Fruit fly (Drosophila melanogaster) whole organism, embryonic: Measurements from ENCODE around the gene Strip.
A peak's percentile ranks its signal among the peaks of the same experiment; 100 is the strongest.

Experiments used
- Adf1 ChIP-seq: fragments of 200-800 bp; sonication (Bioruptor generic); IDR thresholded peaks from 2 replicates; pipeline ENCODE4 v1.3.6; 2022; ENCODE audit warnings: missing biosample characterization, missing genetic modification characterization
- Bdp1 ChIP-seq: fragments of 200-800 bp; sonication (Bioruptor generic); optimal IDR thresholded peaks from 3 replicates; lab custom pipeline; 2016; ENCODE audit warnings: missing biosample characterization, missing genetic modification characterization
- Bteb2 ChIP-seq: fragments of 200-800 bp; sonication (Bioruptor generic); optimal IDR thresholded peaks from 2 replicates; lab custom pipeline; 2016; ENCODE audit warnings: missing biosample characterization, missing genetic modification characterization
- CG10274 ChIP-seq: fragments of 200-800 bp; sonication (Bioruptor generic); optimal IDR thresholded peaks from 3 replicates; lab custom pipeline; 2017; ENCODE audit warnings: missing biosample characterization, mild to moderate bottlenecking, missing genetic modification characterization
- CG10366 ChIP-seq: fragments of 200-800 bp; sonication (Bioruptor generic); IDR thresholded peaks from 2 replicates; pipeline ENCODE4 v1.3.6; 2022; ENCODE audit warnings: missing biosample characterization, missing genetic modification characterization
- CG12219 ChIP-seq: fragments of 200-800 bp; sonication (Bioruptor generic); optimal IDR thresholded peaks from 3 replicates; lab custom pipeline; 2018; ENCODE audit warnings: missing biosample characterization, mild to moderate bottlenecking, missing genetic modification characterization
- CG12744 ChIP-seq: fragments of 200-800 bp; sonication (Bioruptor generic); optimal IDR thresholded peaks from 2 replicates; lab custom pipeline; 2016; ENCODE audit warnings: missing biosample characterization, missing genetic modification characterization
- CG17361 ChIP-seq: fragments of 200-800 bp; sonication (Bioruptor generic); IDR thresholded peaks from 3 replicates; pipeline ENCODE4 v1.3.6; 2022; ENCODE audit warnings: missing biosample characterization, missing genetic modification characterization
- CG2129 ChIP-seq: fragments of 200-800 bp; sonication (Bioruptor generic); IDR thresholded peaks from 2 replicates; pipeline ENCODE4 v1.3.6; 2022; ENCODE audit warnings: missing biosample characterization, missing genetic modification characterization; ENCODE audit not compliant: partially characterized antibody
- CG31224 ChIP-seq: fragments of 200-800 bp; sonication (Bioruptor generic); IDR thresholded peaks from 2 replicates; pipeline ENCODE4 v1.3.6; 2022; ENCODE audit warnings: missing biosample characterization, missing genetic modification characterization
- CG3281 ChIP-seq: fragments of 200-800 bp; sonication (Bioruptor generic); optimal IDR thresholded peaks from 3 replicates; lab custom pipeline; 2017; ENCODE audit warnings: missing biosample characterization, mild to moderate bottlenecking, missing genetic modification characterization
- CG6689 ChIP-seq: fragments of 200-800 bp; sonication (Bioruptor generic); IDR thresholded peaks from 2 replicates; pipeline ENCODE4 v1.3.6; 2022; ENCODE audit warnings: missing biosample characterization, missing genetic modification characterization
- CG6765 ChIP-seq: fragments of 200-800 bp; sonication (Bioruptor generic); optimal IDR thresholded peaks from 3 replicates; lab custom pipeline; 2017; ENCODE audit warnings: missing biosample characterization, mild to moderate bottlenecking, missing genetic modification characterization
- CG7372 ChIP-seq: fragments of 200-800 bp; sonication (Bioruptor generic); IDR thresholded peaks from 2 replicates; pipeline ENCODE4 v1.3.6; 2022; ENCODE audit warnings: missing biosample characterization, missing genetic modification characterization
- CG8388 ChIP-seq: fragments of 200-800 bp; sonication (Bioruptor generic); optimal IDR thresholded peaks from 2 replicates; lab custom pipeline; 2019; ENCODE audit warnings: missing biosample characterization, mild to moderate bottlenecking, missing genetic modification characterization, moderate library complexity
- CG8765 ChIP-seq: fragments of 200-800 bp; sonication (Bioruptor generic); IDR thresholded peaks from 2 replicates; pipeline ENCODE4 v1.3.6; 2022; ENCODE audit warnings: missing biosample characterization, missing genetic modification characterization
- CG9609 ChIP-seq: fragments of 200-800 bp; sonication (Bioruptor generic); optimal IDR thresholded peaks from 3 replicates; lab custom pipeline; 2016; ENCODE audit warnings: missing biosample characterization, missing genetic modification characterization
- CG9727 ChIP-seq: fragments of 200-800 bp; sonication (Bioruptor generic); optimal IDR thresholded peaks from 3 replicates; lab custom pipeline; 2017; ENCODE audit warnings: missing biosample characterization, mild to moderate bottlenecking, missing genetic modification characterization
- CG9797 ChIP-seq: fragments of 200-800 bp; sonication (Bioruptor generic); optimal IDR thresholded peaks from 3 replicates; lab custom pipeline; 2018; ENCODE audit warnings: missing biosample characterization, mild to moderate bottlenecking, missing genetic modification characterization
- Camta ChIP-seq: fragments of 200-800 bp; sonication (Bioruptor generic); optimal IDR thresholded peaks from 2 replicates; lab custom pipeline; 2016; ENCODE audit warnings: missing biosample characterization, missing genetic modification characterization
- CkIIα-i1 ChIP-seq: fragments of 200-800 bp; sonication (Bioruptor generic); IDR thresholded peaks from 2 replicates; pipeline ENCODE4 v1.3.6; 2022; ENCODE audit warnings: missing biosample characterization, missing genetic modification characterization
- Dbx ChIP-seq: fragments of 200-800 bp; sonication (Bioruptor generic); IDR thresholded peaks from 3 replicates; pipeline ENCODE4 v1.3.6; 2022; ENCODE audit warnings: missing biosample characterization, missing genetic modification characterization
- Drgx ChIP-seq: fragments of 200-800 bp; sonication (Bioruptor generic); IDR thresholded peaks from 2 replicates; pipeline ENCODE4 v1.3.6; 2022; ENCODE audit warnings: missing biosample characterization, missing genetic modification characterization
- E2f2 ChIP-seq: fragments of 200-800 bp; sonication (Bioruptor generic); IDR thresholded peaks from 2 replicates; pipeline ENCODE4 v1.3.6; 2022; ENCODE audit warnings: missing biosample characterization, missing genetic modification characterization
- HLH54F ChIP-seq: fragments of 200-800 bp; sonication (Bioruptor generic); optimal IDR thresholded peaks from 3 replicates; lab custom pipeline; 2016; ENCODE audit warnings: missing biosample characterization, missing genetic modification characterization
- Hey ChIP-seq: fragments of 200-800 bp; sonication (Bioruptor generic); optimal IDR thresholded peaks from 3 replicates; lab custom pipeline; 2018; ENCODE audit warnings: missing biosample characterization, mild to moderate bottlenecking, missing genetic modification characterization
- HmgZ ChIP-seq: fragments of 200-800 bp; sonication (Bioruptor generic); optimal IDR thresholded peaks from 2 replicates; lab custom pipeline; 2018; ENCODE audit warnings: missing biosample characterization, mild to moderate bottlenecking, missing genetic modification characterization
- Jarid2 ChIP-seq: fragments of 200-800 bp; sonication (Bioruptor generic); optimal IDR thresholded peaks from 3 replicates; lab custom pipeline; 2017; ENCODE audit warnings: mild to moderate bottlenecking, missing biosample characterization, missing genetic modification reagents, missing genetic modification characterization
- Lim3 ChIP-seq: fragments of 200-800 bp; sonication (Bioruptor generic); IDR thresholded peaks from 2 replicates; pipeline ENCODE4 v1.3.6; 2022; ENCODE audit warnings: missing biosample characterization, missing genetic modification characterization
- Nf-YC ChIP-seq: fragments of 200-800 bp; optimal IDR thresholded peaks from 3 replicates; lab custom pipeline; 2019; ENCODE audit warnings: missing biosample characterization, mild to moderate bottlenecking, missing genetic modification characterization, moderate library complexity
- Oli ChIP-seq: fragments of 200-800 bp; sonication (Bioruptor generic); optimal IDR thresholded peaks from 2 replicates; lab custom pipeline; 2018; ENCODE audit warnings: missing biosample characterization, mild to moderate bottlenecking, missing genetic modification characterization, moderate library complexity
- Rfx ChIP-seq: fragments of 200-800 bp; sonication (Bioruptor generic); IDR thresholded peaks from 2 replicates; pipeline ENCODE4 v1.3.6; 2022; ENCODE audit warnings: missing biosample characterization, missing genetic modification characterization
- Scr ChIP-seq: fragments of 200-800 bp; sonication (Bioruptor generic); IDR thresholded peaks from 2 replicates; pipeline ENCODE4 v1.3.6; 2022; ENCODE audit warnings: missing biosample characterization, missing genetic modification characterization; ENCODE audit not compliant: partially characterized antibody
- Sox102F ChIP-seq: fragments of 200-800 bp; sonication (Bioruptor generic); optimal IDR thresholded peaks from 2 replicates; lab custom pipeline; 2018; ENCODE audit warnings: missing biosample characterization, mild to moderate bottlenecking, missing genetic modification characterization, moderate library complexity
- Ssrp ChIP-seq: fragments of 200-800 bp; sonication (Bioruptor generic); optimal IDR thresholded peaks from 2 replicates; lab custom pipeline; 2018; ENCODE audit warnings: missing biosample characterization, mild to moderate bottlenecking, missing genetic modification characterization, moderate library complexity
- YL-1 ChIP-seq: fragments of 200-800 bp; sonication (Bioruptor generic); optimal IDR thresholded peaks from 3 replicates; lab custom pipeline; 2017; ENCODE audit warnings: missing biosample characterization, mild to moderate bottlenecking, missing genetic modification characterization
- bcd ChIP-seq: fragments of 200-800 bp; sonication (Bioruptor generic); optimal IDR thresholded peaks from 2 replicates; lab custom pipeline; 2017; ENCODE audit warnings: missing biosample characterization, mild to moderate bottlenecking, missing genetic modification characterization
- chn ChIP-seq: fragments of 200-800 bp; sonication (Bioruptor generic); optimal IDR thresholded peaks from 2 replicates; lab custom pipeline; 2016; ENCODE audit warnings: missing biosample characterization, missing genetic modification characterization
- corto ChIP-seq: fragments of 200-800 bp; sonication (Bioruptor generic); optimal IDR thresholded peaks from 2 replicates; lab custom pipeline; 2016; ENCODE audit warnings: missing biosample characterization, mild to moderate bottlenecking, missing genetic modification characterization, moderate library complexity
- crc ChIP-seq: fragments of 200-800 bp; sonication (Bioruptor generic); optimal IDR thresholded peaks from 2 replicates; lab custom pipeline; 2016; ENCODE audit warnings: missing biosample characterization, missing genetic modification characterization
- croc ChIP-seq: fragments of 200-800 bp; sonication (Bioruptor generic); conservative IDR thresholded peaks from 3 replicates; pipeline ENCODE4 v1.3.6; 2022; ENCODE audit warnings: missing biosample characterization, missing genetic modification characterization
- crol ChIP-seq: fragments of 200-800 bp; sonication (Bioruptor generic); IDR thresholded peaks from 2 replicates; pipeline ENCODE4 v1.3.6; 2022; ENCODE audit warnings: missing biosample characterization, missing genetic modification characterization
- exex ChIP-seq: fragments of 200-800 bp; sonication (Bioruptor generic); optimal IDR thresholded peaks from 4 replicates; lab custom pipeline; 2018; ENCODE audit warnings: missing biosample characterization, mild to moderate bottlenecking, missing genetic modification characterization, moderate library complexity
- fd3F ChIP-seq: fragments of 200-800 bp; sonication (Bioruptor generic); optimal IDR thresholded peaks from 2 replicates; lab custom pipeline; 2018; ENCODE audit warnings: missing biosample characterization, mild to moderate bottlenecking, missing genetic modification characterization, moderate library complexity
- fru ChIP-seq: fragments of >200 bp; optimal IDR thresholded peaks from 2 replicates; lab custom pipeline; 2017
- jing ChIP-seq: fragments of 200-800 bp; sonication (Bioruptor generic); optimal IDR thresholded peaks from 2 replicates; lab custom pipeline; 2018; ENCODE audit warnings: missing biosample characterization, mild to moderate bottlenecking, missing genetic modification characterization
- ro ChIP-seq: fragments of 200-800 bp; sonication (Bioruptor generic); IDR thresholded peaks from 2 replicates; pipeline ENCODE4 v1.3.6; 2022; ENCODE audit warnings: missing biosample characterization, missing genetic modification characterization
- run ChIP-seq: fragments of 200-800 bp; sonication (Bioruptor generic); optimal IDR thresholded peaks from 3 replicates; lab custom pipeline; 2018; ENCODE audit warnings: missing biosample characterization, mild to moderate bottlenecking, missing genetic modification characterization
- sens ChIP-seq: fragments of 200-800 bp; sonication (Bioruptor generic); peaks from one replicate; lab custom pipeline; 2016; ENCODE audit warnings: missing biosample characterization, missing genetic modification characterization
- sens-2 ChIP-seq: fragments of 200-800 bp; sonication (Bioruptor generic); IDR thresholded peaks from 2 replicates; pipeline ENCODE4 v1.3.6; 2022; ENCODE audit warnings: missing biosample characterization, missing genetic modification characterization
- seq ChIP-seq: fragments of 200-800 bp; sonication (Bioruptor generic); IDR thresholded peaks from 2 replicates; pipeline ENCODE4 v1.3.6; 2022; ENCODE audit warnings: missing biosample characterization, missing genetic modification characterization
- sima ChIP-seq: fragments of 200-800 bp; sonication (Bioruptor generic); optimal IDR thresholded peaks from 2 replicates; lab custom pipeline; 2016; ENCODE audit warnings: missing biosample characterization, missing genetic modification characterization

Gene Strip

dm6 chr3L:3303087-3303526 is 25.6 kb downstream of the Strip start, which contains the start of gene CG14968 (continued):
- TF ChIP-seq corto (peak; percentile 91), E2f2 (peak; percentile 76), CG12744 (GFP tag; lab: Kevin White, UChicago) (peak; percentile 62), seq (GFP tag; lab: Robert Waterston, UW) (peak; percentile 96), Scr (GFP tag; lab: Robert Waterston, UW) (no peak), Ssrp (tag; lab: Kevin White, UChicago) (peak; percentile 92), Oli (peak; percentile 93), exex (tag; lab: Kevin White, UChicago) (peak; percentile 73), sima (GFP tag; lab: Kevin White, UChicago) (peak; percentile 69), CG7372 (GFP tag; lab: Robert Waterston, UW) (peak; percentile 94), Hey (peak; percentile 62), Bteb2 (peak; percentile 90), CG8765 (GFP tag; lab: Robert Waterston, UW) (peak; percentile 88), Camta (GFP tag; lab: Kevin White, UChicago) (peak; percentile 85), CG2129 (no peak), CG12219 (peak; percentile 77), CG6689 (peak; percentile 93), CkIIα-i1 (peak; percentile 77), CG10274 (GFP tag; lab: Kevin White, UChicago) (peak; percentile 71), jing (peak; percentile 36), croc (peak; percentile 77), CG9609 (GFP tag; lab: Kevin White, UChicago) (peak; percentile 43), CG31224 (GFP tag; lab: Robert Waterston, UW) (peak; percentile 93), Dbx (peak; percentile 97), CG10366 (GFP tag; lab: Robert Waterston, UW) (peak; percentile 97), crc (GFP tag; lab: Kevin White, UChicago) (peak; percentile 52), Lim3 (GFP tag; lab: Robert Waterston, UW) (peak; percentile 83), fru (lab: Kevin White, UChicago) (no peak), run (peak; percentile 72), Nf-YC (tag; lab: Kevin White, UChicago) (peak; percentile 69), Rfx (GFP tag; lab: Robert Waterston, UW) (peak; percentile 99), Sox102F (GFP tag; lab: Kevin White, UChicago) (peak; percentile 97), HmgZ (peak; percentile 93), sens-2 (peak; percentile 94), fd3F (GFP tag; lab: Kevin White, UChicago) (peak; percentile 93), bcd (GFP tag; lab: Kevin White, UChicago) (peak; percentile 95), CG3281 (GFP tag; lab: Kevin White, UChicago) (peak; percentile 94), Bdp1 (GFP tag; lab: Kevin White, UChicago) (peak; percentile 70), chn (GFP tag; lab: Kevin White, UChicago) (peak; percentile 83), CG8388 (GFP tag; lab: Kevin White, UChicago) (peak; percentile 85), Adf1 (GFP tag; lab: Robert Waterston, UW) (peak; percentile 84), YL-1 (GFP tag; lab: Kevin White, UChicago) (peak; percentile 41), CG9797 (GFP tag; lab: Kevin White, UChicago) (no peak), CG9727 (GFP tag; lab: Kevin White, UChicago) (peak; percentile 85), HLH54F (peak; percentile 77), CG17361 (peak; percentile 92), Drgx (GFP tag; lab: Robert Waterston, UW) (peak; percentile 95), Jarid2 (GFP tag; lab: Kevin White, UChicago) (peak; percentile 69), ro (GFP tag; lab: Robert Waterston, UW) (peak; percentile 86), sens (GFP tag; lab: Kevin White, UChicago) (peak; percentile 97), CG6765 (GFP tag; lab: Kevin White, UChicago) (peak; percentile 93), crol (peak; percentile 70)
